Worm (Caenorhabditis elegans): ENCODE measurements around the gene T03G6.3.

DNA sequence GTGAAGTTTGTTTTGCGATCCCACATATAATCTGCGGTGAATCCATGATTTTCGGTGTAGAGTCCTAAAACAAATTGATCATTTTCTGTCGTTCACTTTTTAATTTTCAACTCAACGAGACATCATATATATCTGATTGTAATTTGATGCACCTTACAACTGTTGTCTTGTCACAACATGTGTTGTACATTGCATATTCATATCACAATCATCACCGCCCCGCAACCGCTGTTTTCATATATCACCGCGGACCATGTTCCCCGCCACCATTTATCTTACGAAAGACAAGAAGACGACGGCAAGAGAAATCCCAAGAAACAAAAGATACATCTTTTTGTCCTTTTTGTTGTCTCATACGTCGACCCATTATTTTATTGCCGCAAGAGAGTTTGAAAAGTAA is 1.4 kb downstream of the T03G6.3 start:
- TF ChIP-seq nhr-25 (tag; optimal IDR thresholded peaks at IDR 0.05): no peak
- no peak for TF ChIP-seq egl-27 (tag; optimal IDR thresholded peaks at IDR 0.05)
- TF ChIP-seq mdl-1 (tag; optimal IDR thresholded peaks at IDR 0.05): no peak
- TF ChIP-seq unc-62 (GFP tag; optimal IDR thresholded peaks at IDR 0.05): no peak
- TF ChIP-seq ceh-82 (tag; optimal IDR thresholded peaks at IDR 0.05): no peak
- TF ChIP-seq fos-1 (tag; optimal IDR thresholded peaks at IDR 0.05): no peak
- TF ChIP-seq mab-5 (tag; optimal IDR thresholded peaks at IDR 0.05): no peak
- no peak for TF ChIP-seq aly-2 (tag; optimal IDR thresholded peaks at IDR 0.05)
- TF ChIP-seq ztf-11 (tag; optimal IDR thresholded peaks at IDR 0.05): no peak
- TF ChIP-seq ama-1 (optimal IDR thresholded peaks at IDR 0.05): no peak

Measured in whole organism, L2 larva.